Worm (Caenorhabditis elegans): Measurements from ENCODE around the gene txt-12.

DNA sequence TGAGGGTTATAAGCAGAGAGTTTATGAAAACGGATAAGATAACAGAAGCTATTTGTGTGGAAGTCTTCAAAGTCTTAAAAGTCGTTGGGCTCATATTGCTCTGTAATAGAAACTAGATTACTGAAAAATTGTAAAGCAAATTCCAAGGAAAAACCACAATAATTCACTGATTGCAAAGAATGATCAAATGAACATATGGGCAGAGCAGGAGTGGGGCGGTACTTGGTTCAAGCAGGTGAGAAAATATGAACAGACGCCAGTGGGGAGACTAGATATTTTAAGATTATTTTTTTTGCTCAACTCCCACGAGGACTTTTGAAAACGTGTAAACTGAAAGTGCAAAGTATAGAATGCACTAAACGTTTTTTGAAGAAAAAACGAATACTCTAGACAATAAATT, 39.7 kb downstream of the txt-12 start, which contains the start of gene str-171:
- no peak for TF ChIP-seq lin-13 (GFP tag; optimal IDR thresholded peaks at IDR 0.05)
- no peak for TF ChIP-seq egl-27 (tag; optimal IDR thresholded peaks at IDR 0.05)
- TF ChIP-seq F13H6.1 (tag; optimal IDR thresholded peaks at IDR 0.05) = no peak
- TF ChIP-seq nhr-11 (tag; optimal IDR thresholded peaks at IDR 0.05) = no peak

Measured in whole organism, L2 larva.